Worm (Caenorhabditis elegans): Measurements from ENCODE around the gene ZK867.2.

- TF ChIP-seq hrde-1 (tag; optimal IDR thresholded peaks at IDR 0.05; ENCODE audit: borderline replicate concordance) (no peak), sdz-38 (tag; optimal IDR thresholded peaks at IDR 0.05) (no peak), dpl-1 (GFP tag; optimal IDR thresholded peaks at IDR 0.05) (no peak), bed-1 (GFP tag; IDR thresholded peaks at IDR 0.05) (no peak), pbrm-1 (GFP tag; IDR thresholded peaks at IDR 0.05) (no peak), T07F8.4 (tag; optimal IDR thresholded peaks at IDR 0.05) (no peak), D2030.7 (GFP tag; IDR thresholded peaks at IDR 0.05) (no peak), mxl-1 (tag; optimal IDR thresholded peaks at IDR 0.05) (no peak), nhr-120 (GFP tag; IDR thresholded peaks at IDR 0.05) (no peak), B0035.1 (tag; optimal IDR thresholded peaks at IDR 0.05) (no peak), cebp-2 (GFP tag; IDR thresholded peaks at IDR 0.05) (no peak), hsf-1 (GFP tag; IDR thresholded peaks at IDR 0.05) (no peak), unc-130 (GFP tag; optimal IDR thresholded peaks at IDR 0.05) (no peak), fkh-3 (tag; optimal IDR thresholded peaks at IDR 0.05) (no peak)
These were observed 32.0 kb downstream of the ZK867.2 start, which contains the start of gene F46H5.3 for ce11 chrX:7238562-7238961.
